Fruit fly (Drosophila melanogaster): ENCODE results near the gene Ada2b.
A peak's percentile ranks its signal among the peaks of the same experiment; 100 is the strongest.

Gene Ada2b

DNA sequence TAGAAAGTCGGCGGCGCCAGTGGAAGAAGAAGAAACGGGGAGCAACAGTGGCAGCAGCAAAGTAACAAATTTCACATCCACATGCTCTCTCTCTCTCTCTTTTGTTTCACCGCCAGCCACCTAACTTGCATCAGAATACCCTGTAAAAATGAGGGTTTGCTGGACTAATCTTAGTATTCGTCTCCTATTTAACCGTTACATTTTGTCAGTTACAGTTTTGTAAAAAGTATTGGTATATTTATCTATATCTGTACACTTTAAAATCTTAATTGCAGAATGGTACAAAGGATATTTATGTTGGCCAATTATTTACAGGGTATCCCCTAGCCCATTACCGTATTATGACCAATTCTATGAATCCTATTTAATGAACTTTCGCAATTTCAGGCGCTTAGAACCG is 6.5 kb downstream of the Ada2b start (continued):
- TF ChIP-seq Pdp1 (GFP tag; optimal IDR thresholded peaks at IDR 0.05) (no peak), p53 (GFP tag; optimal IDR thresholded peaks at IDR 0.05) (no peak), Dll (GFP tag; IDR thresholded peaks at IDR 0.05; ENCODE audit: partially characterized antibody) (0 out of 4 replicates have a peak, but pooled peaks have one; percentile 5), Hr39 (optimal IDR thresholded peaks at IDR 0.05) (no peak), Nf-YB (GFP tag; optimal IDR thresholded peaks at IDR 0.05) (no peak), kay (GFP tag; optimal IDR thresholded peaks at IDR 0.05) (no peak), E2f1 (GFP tag; IDR thresholded peaks at IDR 0.05) (no peak), lmd (GFP tag; IDR thresholded peaks at IDR 0.05) (no peak), dmrt99B (tag; optimal IDR thresholded peaks at IDR 0.05) (no peak), jumu (GFP tag; optimal IDR thresholded peaks at IDR 0.05) (no peak), wek (GFP tag; optimal IDR thresholded peaks at IDR 0.05) (no peak), Fer2 (tag; optimal IDR thresholded peaks at IDR 0.05) (no peak), yki (optimal IDR thresholded peaks at IDR 0.05) (no peak), CoRest (tag; optimal IDR thresholded peaks at IDR 0.05) (peak; percentile 3), bsh (GFP tag; optimal IDR thresholded peaks at IDR 0.05) (peak in 1 of 2 experiments; percentile 63), CG15011 (GFP tag; optimal IDR thresholded peaks at IDR 0.05) (no peak), chm (GFP tag; IDR thresholded peaks at IDR 0.05) (no peak), CG9727 (GFP tag; optimal IDR thresholded peaks at IDR 0.05) (no peak), CG30403 (GFP tag; optimal IDR thresholded peaks at IDR 0.05) (no peak), kah (GFP tag; optimal IDR thresholded peaks at IDR 0.05) (no peak), CG7928 (GFP tag; optimal IDR thresholded peaks at IDR 0.05) (no peak), ab (GFP tag; optimal IDR thresholded peaks at IDR 0.05) (no peak), bab2 (GFP tag; optimal IDR thresholded peaks at IDR 0.05) (no peak), CG3065 (GFP tag; optimal IDR thresholded peaks at IDR 0.05) (no peak), tin (GFP tag; optimal IDR thresholded peaks at IDR 0.05) (no peak), CG10462 (GFP tag; optimal IDR thresholded peaks at IDR 0.05) (no peak), Rfx (GFP tag; IDR thresholded peaks at IDR 0.05) (no peak), lab (GFP tag; optimal IDR thresholded peaks at IDR 0.05) (no peak), CG16813 (GFP tag; IDR thresholded peaks at IDR 0.05; ENCODE audit: partially characterized antibody) (no peak), unc-4 (GFP tag; IDR thresholded peaks at IDR 0.05; ENCODE audit: partially characterized antibody) (no peak), prd (optimal IDR thresholded peaks at IDR 0.05) (no peak), prd (GFP tag; IDR thresholded peaks at IDR 0.05) (peak; percentile 16; the same call in 1 of the 3 replicates), CG7987 (GFP tag; optimal IDR thresholded peaks at IDR 0.05) (no peak), oc (tag; optimal IDR thresholded peaks at IDR 0.05) (no peak), HLH54F (GFP tag; optimal IDR thresholded peaks at IDR 0.05) (no peak), Scr (GFP tag; IDR thresholded peaks at IDR 0.05; ENCODE audit: partially characterized antibody) (no peak), gt (GFP tag; IDR thresholded peaks at IDR 0.05) (no peak), Dek (tag; optimal IDR thresholded peaks at IDR 0.05) (no peak), CG12219 (GFP tag; optimal IDR thresholded peaks at IDR 0.05) (peak; percentile 12), chinmo (GFP tag; IDR thresholded peaks at IDR 0.05; ENCODE audit: partially characterized antibody) (no peak), GATAe (GFP tag; conservative IDR thresholded peaks at IDR 0.05) (no peak), zen2 (GFP tag; IDR thresholded peaks at IDR 0.05; ENCODE audit: partially characterized antibody) (no peak), ap (GFP tag; IDR thresholded peaks at IDR 0.05) (no peak), corto (GFP tag; optimal IDR thresholded peaks at IDR 0.05) (no peak), caup (GFP tag; optimal IDR thresholded peaks at IDR 0.05; ENCODE audit: severe bottlenecking) (no peak), tgo (GFP tag; IDR thresholded peaks at IDR 0.05) (no peak; the same call in 2 of the 3 replicates), CG7786 (GFP tag; optimal IDR thresholded peaks at IDR 0.05) (peak; percentile 11), gfzf (GFP tag; optimal IDR thresholded peaks at IDR 0.05) (no peak), CG15514 (GFP tag; optimal IDR thresholded peaks at IDR 0.05) (no peak), zfh1 (GFP tag; IDR thresholded peaks at IDR 0.05) (peak; percentile 27; the same call in 1 of the 3 replicates), CG3995 (GFP tag; optimal IDR thresholded peaks at IDR 0.05) (no peak)

All from whole organism, embryonic.